Fruit fly (Drosophila melanogaster) whole organism, prepupa: ENCODE data around the gene CG34135.

ENCODE experiments used
- CG31627 ChIP-seq: fragments of 200-800 bp; sonication (Bioruptor generic); optimal IDR thresholded peaks from 3 replicates; lab custom pipeline; 2016; ENCODE audit warnings: missing biosample characterization, missing genetic modification characterization
- ss ChIP-seq, 2 experiments: fragments of 200-800 bp; sonication (Bioruptor generic); optimal IDR thresholded peaks; 2 replicates in 1 of 2; 3 replicates in 1 of 2; lab custom pipeline; 2017 to 2018; ENCODE audit warnings: mild to moderate bottlenecking in 2 of 2, missing biosample characterization in 2 of 2, missing genetic modification characterization in 2 of 2, moderate library complexity in 1 of 2

DNA sequence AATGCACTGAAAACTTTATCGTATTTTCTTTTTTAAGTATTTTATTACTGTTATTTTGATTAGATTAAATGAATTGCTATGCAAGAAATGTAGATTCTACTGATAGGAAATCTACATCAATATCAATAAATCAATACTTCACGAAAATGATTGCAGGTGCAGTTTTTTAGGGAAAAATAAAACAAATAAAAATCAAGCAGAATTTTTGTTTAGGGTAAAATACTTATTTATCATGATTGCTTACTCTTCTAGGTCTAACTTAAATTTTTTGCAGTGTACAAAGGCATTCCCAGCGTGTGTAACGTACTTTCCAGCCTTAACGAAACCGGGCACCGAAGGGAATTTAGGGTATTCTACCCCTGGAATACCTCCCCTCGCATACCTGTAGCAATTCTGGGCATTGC lies 40.5 kb upstream of the CG34135 start:
- peak; percentile 63 for TF ChIP-seq CG31627
- TF ChIP-seq ss (GFP tag; optimal IDR thresholded peaks at IDR 0.05; lab: Kevin White, UChicago) = peak; percentile 13 to 65
